Worm (Caenorhabditis elegans): Measurements from ENCODE around the gene str-28.
"Not testable (repeated sequence)": the region's sequence is repeated elsewhere in the genome, so short reads cannot be mapped to it uniquely, and the experiment has no call there.

str-28 gene

DNA sequence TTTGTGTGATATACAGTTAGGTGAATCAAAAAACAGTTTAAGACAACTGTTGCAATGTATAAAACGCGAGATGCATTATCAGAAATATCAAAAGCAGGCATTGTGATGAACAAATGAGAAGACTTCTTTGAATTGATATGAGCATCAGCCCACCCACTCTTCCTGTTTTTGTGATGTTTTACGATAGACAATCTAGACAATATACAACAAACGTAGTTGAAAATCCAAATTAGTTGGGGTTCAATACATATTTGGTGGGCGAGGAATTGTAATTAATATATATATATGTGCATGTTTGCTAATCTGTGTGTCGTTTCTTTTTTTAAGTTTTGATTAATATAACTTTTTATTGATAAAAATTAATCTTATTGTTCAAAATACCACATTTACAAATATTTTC is at the start of gene str-28:
Gene str-28, minus strand, starts transcription at position 101 of the 400 bp plus-strand sequence.
- TF ChIP-seq unc-62 (GFP tag; optimal IDR thresholded peaks at IDR 0.05) = no peak

DNA sequence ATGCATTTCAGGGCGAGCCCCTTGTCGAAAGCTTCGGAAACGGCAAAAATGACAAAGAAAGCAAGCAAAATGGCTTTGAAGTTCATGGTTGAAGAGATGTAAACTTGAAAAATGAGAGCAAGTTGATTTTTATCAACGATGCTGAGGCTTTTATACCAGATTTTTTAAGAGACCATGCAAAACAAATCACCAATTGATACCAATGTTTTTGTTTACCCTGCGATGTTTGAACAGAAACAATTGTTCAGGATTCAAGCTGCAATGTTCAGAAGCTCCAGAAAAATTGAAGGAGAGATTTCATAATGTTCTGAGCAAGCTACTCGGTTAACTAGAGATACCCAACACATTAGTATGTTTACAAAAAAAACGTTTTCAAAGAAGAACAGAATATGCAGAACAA is 49.6 kb upstream of the str-28 start, which contains the start of gene C54F6.15:
Gene C54F6.15, minus strand, starts transcription at position 101 of the 400 bp plus-strand sequence.
- no peak for TF ChIP-seq unc-62 (GFP tag; optimal IDR thresholded peaks at IDR 0.05)

DNA sequence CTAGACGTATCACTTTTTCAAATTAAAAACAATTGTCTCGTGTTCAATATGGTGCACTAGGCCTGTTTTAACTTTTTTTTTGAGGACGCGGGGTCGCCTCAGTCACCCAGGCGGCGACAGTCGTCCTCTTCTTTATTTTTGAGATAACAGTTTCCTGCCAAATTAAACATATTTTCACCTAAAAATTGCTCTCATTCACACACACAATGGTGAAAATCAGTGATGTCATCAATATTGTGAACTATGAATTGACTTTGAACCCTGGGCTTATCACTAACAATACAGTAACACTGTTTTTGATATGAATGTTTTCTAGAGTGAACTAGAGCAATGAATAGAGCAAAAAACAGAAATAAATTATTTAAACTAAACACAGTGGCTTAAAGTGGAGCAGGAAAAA is 48.6 kb upstream of the str-28 start:
- TF ChIP-seq unc-62 (GFP tag; optimal IDR thresholded peaks at IDR 0.05) = no peak

DNA sequence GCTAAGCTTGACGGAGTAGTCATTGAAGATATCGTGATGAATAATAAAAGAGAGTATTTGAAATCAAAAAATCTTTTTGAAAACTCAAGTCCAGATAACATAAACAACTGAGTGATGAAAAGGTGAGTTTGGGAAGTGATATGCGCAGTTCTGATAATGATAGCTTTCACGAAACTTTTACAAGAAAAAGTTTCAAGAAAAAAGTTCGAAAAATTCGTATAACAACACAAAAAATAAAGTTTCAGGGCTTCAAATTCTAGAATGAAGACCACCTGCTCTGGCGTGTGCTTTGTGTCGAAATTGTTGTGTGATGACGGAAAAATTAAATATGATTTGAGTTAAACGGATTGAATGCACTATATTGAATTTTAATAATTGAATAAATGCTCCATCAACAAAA is 47.4 kb upstream of the str-28 start, which contains the start of gene srb-19:
Gene srb-19, minus strand, starts transcription at position 101 of the 400 bp plus-strand sequence.
- TF ChIP-seq unc-62 (GFP tag; optimal IDR thresholded peaks at IDR 0.05) = no peak

DNA sequence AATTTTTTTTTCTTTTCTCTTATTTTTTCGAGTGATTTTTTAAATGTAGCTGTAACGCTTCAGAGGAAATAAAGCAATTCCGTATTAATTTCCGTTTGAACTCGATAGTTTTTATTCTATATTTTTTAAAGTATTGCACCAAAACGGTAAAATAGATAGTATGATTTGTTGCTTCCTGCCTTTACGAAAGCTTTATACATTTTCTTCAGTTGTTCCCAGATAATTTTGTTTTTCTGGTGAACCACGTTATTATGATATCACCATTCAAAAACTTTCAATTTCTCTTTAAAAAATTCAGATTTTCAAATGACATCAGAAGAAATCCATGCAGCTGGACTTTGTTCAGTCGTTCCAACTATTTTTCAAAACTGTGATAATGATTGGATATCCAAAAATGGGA is 42.2 kb upstream of the str-28 start, which contains the start of gene srb-18:
Gene srb-18, plus strand, starts transcription at position 301 of the 400 bp plus-strand sequence.
- TF ChIP-seq unc-62 (GFP tag; optimal IDR thresholded peaks at IDR 0.05) = no peak

DNA sequence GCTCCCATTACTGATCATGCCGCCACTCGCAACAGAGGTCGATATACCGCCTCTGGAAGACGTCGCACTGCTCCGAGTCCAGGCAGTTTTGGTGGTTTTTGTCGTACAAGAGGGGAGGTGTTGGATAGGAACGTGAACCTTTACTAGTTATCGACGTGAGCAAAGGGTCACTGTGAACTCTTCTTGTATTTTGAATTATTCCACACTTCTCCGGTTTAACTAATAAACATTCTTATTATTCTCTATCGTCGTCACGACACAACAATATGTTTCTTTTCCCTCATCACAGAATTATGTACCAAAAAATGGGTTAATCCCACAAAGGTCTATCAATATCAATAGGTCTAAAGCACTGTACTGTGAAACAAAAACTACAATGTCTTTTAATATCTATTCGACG is 38.8 kb upstream of the str-28 start, which contains the start of gene nhr-171:
Gene nhr-171, plus strand, starts transcription at position 301 of the 400 bp plus-strand sequence.
- not testable (repeated sequence) for TF ChIP-seq unc-62 (GFP tag; optimal IDR thresholded peaks at IDR 0.05)

DNA sequence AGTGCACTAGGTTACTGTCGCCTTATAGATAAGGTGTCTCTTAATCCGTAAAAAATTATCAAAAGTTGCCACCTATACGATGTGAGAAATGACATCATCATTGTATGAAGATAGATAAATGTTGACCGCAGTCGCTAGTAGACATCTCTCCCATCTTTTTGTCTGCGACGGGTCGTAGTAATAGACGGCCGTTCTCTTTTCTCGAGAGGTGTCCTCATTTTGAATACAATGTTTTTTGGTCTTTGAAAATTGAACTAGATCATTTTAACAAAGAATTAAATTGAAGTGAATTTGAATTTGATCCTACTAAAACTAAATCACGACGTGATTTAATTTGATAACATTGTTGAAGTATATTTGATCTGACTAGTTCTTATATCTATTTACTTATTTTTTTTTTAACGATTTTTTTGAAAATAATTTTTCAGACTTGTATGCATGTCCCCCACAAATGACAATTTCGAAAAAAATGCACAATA is 35.9 kb upstream of the str-28 start, which contains the start of the genes str-31 and nhr-172:
Gene str-31, minus strand, starts transcription at position 101 of the 479 bp plus-strand sequence.
Gene nhr-172, plus strand, starts transcription at position 429 of the 479 bp plus-strand sequence.
- no peak for TF ChIP-seq unc-62 (GFP tag; optimal IDR thresholded peaks at IDR 0.05)

DNA sequence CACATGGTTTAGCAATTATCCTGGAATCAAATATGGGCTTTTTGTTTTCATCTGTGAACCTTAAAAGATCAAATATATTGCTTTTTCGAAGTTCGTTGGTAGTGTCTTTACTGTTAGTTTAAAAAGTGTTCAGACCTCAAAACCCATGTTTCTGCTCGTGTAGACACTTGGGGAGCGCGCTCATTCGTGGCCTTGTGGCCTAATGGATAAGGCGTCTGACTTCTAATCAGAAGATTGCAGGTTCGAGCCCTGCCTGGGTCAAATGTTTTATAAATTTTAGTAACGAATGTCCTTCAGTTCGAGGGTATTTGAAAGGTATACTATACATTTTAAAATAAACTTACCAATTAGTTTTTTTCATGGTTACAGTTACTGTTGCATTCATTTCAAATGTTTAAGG is 33.5 kb upstream of the str-28 start:
- TF ChIP-seq unc-62 (GFP tag; optimal IDR thresholded peaks at IDR 0.05) = no peak

DNA sequence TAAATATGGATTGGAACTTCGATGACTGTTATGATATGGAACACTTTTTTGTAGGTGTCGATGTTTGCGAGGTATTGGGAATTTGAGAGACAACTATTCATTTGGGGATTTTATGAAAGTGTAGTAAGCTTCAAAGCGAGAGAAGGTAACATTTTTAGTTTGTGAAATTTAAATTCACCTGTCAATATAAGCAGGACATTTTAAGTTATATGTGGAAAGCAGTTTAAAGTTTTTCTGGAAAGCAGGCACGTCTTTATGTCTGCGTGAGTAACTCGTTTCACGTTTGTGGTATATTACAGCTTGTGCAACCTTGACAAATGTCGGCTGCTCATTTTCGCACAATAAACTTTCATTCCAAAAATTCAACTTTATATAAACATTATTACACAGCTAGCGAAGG is 31.6 kb upstream of the str-28 start, which contains the start of gene srh-229:
Gene srh-229, minus strand, starts transcription at position 101 of the 400 bp plus-strand sequence.
- TF ChIP-seq unc-62 (GFP tag; optimal IDR thresholded peaks at IDR 0.05) = no peak

DNA sequence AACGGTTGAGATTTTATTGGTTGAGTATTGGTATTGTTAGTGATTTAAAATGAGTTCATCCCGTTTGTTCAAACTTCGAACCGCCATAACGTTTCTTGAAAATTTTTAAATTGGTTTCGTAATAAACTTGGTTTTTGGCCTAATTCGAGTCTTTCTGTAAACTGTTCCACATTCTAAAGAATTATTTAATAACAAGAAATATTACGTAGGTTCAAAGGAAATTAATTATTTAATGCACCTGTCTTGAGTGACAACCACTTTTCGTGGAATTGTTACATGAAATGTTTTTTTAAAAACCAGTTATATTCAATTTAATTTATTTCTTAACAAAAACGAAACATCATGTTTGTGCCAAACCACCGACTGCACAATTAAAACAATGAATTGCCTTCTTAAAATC is 28.5 kb upstream of the str-28 start:
- TF ChIP-seq unc-62 (GFP tag; optimal IDR thresholded peaks at IDR 0.05) = no peak

DNA sequence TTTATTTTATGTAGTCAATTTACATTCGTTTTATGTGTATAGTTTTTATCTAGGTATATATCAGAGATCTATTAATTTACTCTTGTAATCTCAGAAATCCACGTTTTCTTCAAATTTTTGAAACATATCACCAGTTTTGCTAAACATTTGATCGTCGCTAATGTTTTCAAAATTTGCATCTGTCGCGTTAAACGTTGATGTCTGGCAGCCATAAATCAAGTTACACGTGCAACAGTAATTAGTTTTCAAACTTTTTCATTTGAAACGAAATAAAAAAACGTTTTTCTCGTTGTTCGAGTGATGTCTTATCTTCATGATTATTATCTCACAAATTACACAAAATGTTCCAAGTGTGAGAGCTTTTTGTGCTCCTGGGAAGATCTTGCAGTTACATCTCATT is 24.7 kb upstream of the str-28 start, which contains the start of gene srh-79:
Gene srh-79, plus strand, starts transcription at position 301 of the 400 bp plus-strand sequence.
- TF ChIP-seq unc-62 (GFP tag; optimal IDR thresholded peaks at IDR 0.05) = no peak

DNA sequence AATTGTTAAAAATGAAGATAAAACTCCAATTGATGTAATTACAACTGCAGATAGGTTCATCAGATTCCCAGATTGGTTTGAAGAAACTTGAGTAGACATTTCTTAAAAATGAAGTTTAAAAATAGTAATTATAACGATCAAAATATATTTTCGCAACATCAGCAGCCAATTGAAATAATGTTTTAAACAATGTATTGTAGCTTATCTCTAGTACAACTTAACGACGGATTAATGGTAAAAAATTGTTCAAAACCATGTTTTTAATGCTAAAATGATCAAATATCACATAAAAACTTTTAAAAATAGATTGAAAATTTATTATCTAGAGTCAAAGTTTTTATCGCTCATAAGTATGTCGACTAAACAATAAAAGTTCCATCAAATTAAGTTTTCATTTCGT is 22.5 kb upstream of the str-28 start, which contains the start of gene srbc-11:
Gene srbc-11, minus strand, starts transcription at position 101 of the 400 bp plus-strand sequence.
- no peak for TF ChIP-seq unc-62 (GFP tag; optimal IDR thresholded peaks at IDR 0.05)

DNA sequence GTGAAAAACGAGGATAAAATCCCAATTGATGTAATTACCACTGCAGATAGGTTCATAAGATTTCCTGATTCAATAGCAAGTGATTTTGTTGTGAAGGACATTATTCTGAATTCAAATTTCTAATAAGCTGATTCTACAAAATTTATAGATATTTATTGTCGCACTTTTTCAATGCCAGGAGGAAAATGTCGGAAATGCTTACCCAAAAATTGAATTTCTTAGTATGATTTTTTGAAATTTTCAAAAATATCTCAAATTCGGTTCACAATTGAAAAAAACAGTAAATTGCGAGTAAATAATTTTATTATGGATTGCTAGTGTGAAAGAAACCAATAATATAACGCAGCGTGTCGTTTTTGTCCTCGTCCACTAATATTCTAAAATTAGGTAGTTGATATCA is 20.2 kb upstream of the str-28 start, which contains the start of gene srbc-10:
Gene srbc-10, minus strand, starts transcription at position 101 of the 400 bp plus-strand sequence.
- no peak for TF ChIP-seq unc-62 (GFP tag; optimal IDR thresholded peaks at IDR 0.05)

DNA sequence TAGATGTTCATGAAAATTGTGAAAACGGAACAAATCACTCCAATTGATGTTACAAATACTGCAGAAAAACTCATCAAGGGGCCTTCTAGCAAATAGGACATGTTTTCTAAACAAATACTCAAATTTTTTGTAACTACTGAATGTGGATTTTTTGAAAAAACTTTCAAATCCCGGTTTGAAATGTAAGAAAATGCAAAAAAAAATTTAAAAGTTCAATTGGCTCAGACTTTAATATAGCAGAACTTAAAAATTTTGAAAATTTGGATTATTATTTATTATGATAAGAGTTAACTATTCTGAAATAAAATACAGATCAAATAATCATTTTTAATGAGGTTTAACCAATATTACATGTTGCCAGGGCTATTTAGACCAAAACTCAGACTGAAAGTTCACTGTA is 17.6 kb upstream of the str-28 start, which contains the start of gene srbc-9:
Gene srbc-9, minus strand, starts transcription at position 101 of the 400 bp plus-strand sequence.
- no peak for TF ChIP-seq unc-62 (GFP tag; optimal IDR thresholded peaks at IDR 0.05)

DNA sequence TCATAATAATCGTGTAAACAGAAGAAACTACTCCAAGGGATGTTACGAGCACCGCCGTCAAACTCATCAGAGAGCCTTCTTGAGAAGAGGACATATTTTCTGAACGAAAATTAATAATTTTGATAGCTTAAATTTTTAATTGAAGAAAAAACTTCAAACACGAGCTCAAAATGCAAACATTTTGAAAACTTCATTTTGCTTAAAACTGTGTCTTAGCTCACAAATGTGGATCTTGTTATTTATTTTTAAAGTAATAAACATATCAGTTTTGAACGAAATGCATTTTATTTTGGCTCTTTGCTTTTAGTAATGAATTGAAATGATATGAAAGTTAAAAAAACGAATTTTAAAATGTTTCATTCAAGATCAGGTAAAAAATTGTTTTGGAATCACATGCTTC is 14.8 kb upstream of the str-28 start, which contains the start of gene srbc-7:
Gene srbc-7, minus strand, starts transcription at position 101 of the 400 bp plus-strand sequence.
- TF ChIP-seq unc-62 (GFP tag; optimal IDR thresholded peaks at IDR 0.05) = no peak

DNA sequence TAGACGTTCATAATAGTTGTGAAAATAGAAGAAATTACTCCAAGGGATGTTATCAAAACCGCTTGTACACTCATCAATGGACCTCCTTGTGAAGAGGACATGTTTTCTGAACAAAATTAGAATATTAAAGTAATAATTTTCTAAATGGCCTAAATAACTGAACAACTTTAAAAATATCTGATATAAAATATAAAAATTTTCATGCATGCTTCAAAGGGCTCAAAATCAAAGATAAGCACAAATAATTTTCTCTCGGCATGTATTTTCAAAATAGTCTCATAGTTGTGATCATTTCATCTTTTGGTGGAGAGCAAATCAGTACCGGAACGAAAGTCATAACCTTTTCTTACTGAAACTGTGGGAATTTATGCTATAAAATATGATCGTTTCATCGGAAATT is 12.3 kb upstream of the str-28 start, which contains the start of gene srbc-8:
Gene srbc-8, minus strand, starts transcription at position 101 of the 400 bp plus-strand sequence.
- no peak for TF ChIP-seq unc-62 (GFP tag; optimal IDR thresholded peaks at IDR 0.05)

DNA sequence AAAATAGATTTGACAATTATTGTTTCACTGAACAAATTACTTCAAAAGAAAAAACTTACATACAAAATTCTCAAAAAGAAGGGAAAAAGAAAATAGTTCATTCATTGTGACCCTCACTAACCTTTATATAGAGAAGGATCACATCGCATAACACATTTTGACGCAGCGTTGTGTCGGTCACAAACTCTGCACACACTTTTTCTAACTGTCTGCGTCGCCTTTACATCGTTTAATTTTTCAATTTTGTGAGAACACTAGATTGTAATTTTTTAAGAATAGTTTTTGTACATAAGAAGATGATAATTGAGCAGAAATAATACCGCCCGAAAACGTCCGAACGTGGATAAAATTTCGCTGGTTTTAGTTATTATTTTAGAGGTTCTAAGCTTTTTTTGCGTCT is 8.2 kb upstream of the str-28 start, which contains the start of gene C18B10.6:
Gene C18B10.6, minus strand, starts transcription at position 101 of the 400 bp plus-strand sequence.
- TF ChIP-seq unc-62 (GFP tag; optimal IDR thresholded peaks at IDR 0.05) = no peak
